Worm (Caenorhabditis elegans) whole organism, midembryonic: Measurements from ENCODE around the gene famh-136.

Source experiments
- T22C8.4 ChIP-seq: fragments of 200-800 bp; sonication (Bioruptor generic); IDR thresholded peaks from 2 replicates; pipeline ENCODE4 v1.3.6; 2022; ENCODE audit warnings: missing genetic modification characterization, missing compliant biosample characterization
- cog-1 ChIP-seq: sonication (generic microtip); optimal IDR thresholded peaks from 2 replicates; lab custom pipeline; 2016; ENCODE audit warnings: missing genetic modification characterization, missing compliant biosample characterization
- flt-1 ChIP-seq: fragments of 200-800 bp; sonication (Bioruptor generic); IDR thresholded peaks from 2 replicates; pipeline ENCODE4 v1.3.6; 2022; ENCODE audit warnings: missing genetic modification characterization, missing compliant biosample characterization
- klf-2 ChIP-seq: fragments of 200-800 bp; sonication (Bioruptor generic); conservative IDR thresholded peaks from 2 replicates; pipeline ENCODE4 v1.3.6; 2022; ENCODE audit warnings: missing genetic modification reagents, missing genetic modification characterization, missing compliant biosample characterization
- med-1 ChIP-seq: sonication (generic microtip); optimal IDR thresholded peaks from 2 replicates; lab custom pipeline; 2017; ENCODE audit warnings: missing genetic modification characterization, mild to moderate bottlenecking, missing compliant biosample characterization, antibody characterized with exemption, missing genetic modification reagents; ENCODE audit not compliant: insufficient read depth
- ref-1 ChIP-seq: fragments of 200-800 bp; sonication (Bioruptor generic); conservative IDR thresholded peaks from 2 replicates; pipeline ENCODE4 v1.3.6; 2022; ENCODE audit warnings: missing genetic modification reagents, missing genetic modification characterization, missing compliant biosample characterization
- tab-1 ChIP-seq: fragments of 200-800 bp; sonication (Bioruptor generic); IDR thresholded peaks from 2 replicates; pipeline ENCODE4 v1.3.6; 2022; ENCODE audit warnings: missing genetic modification characterization, missing compliant biosample characterization
- ztf-23 ChIP-seq: fragments of 200-800 bp; sonication (Bioruptor generic); IDR thresholded peaks from 2 replicates; pipeline ENCODE4 v1.3.6; 2022; ENCODE audit warnings: missing genetic modification reagents, missing genetic modification characterization, missing compliant biosample characterization
- ztf-29 ChIP-seq: fragments of 200-800 bp; sonication (Bioruptor generic); IDR thresholded peaks from 2 replicates; pipeline ENCODE4 v1.3.6; 2022; ENCODE audit warnings: missing genetic modification reagents, missing genetic modification characterization, missing compliant biosample characterization

The famh-136 gene

ce11 chrIII:8934378-8934777 lies 46.8 kb downstream of the famh-136 start:
- TF ChIP-seq cog-1 (tag; lab: Kevin White, UChicago) (no peak), tab-1 (GFP tag; lab: Robert Waterston, UW) (no peak), ztf-29 (GFP tag; lab: Robert Waterston, UW) (no peak), T22C8.4 (GFP tag; lab: Robert Waterston, UW) (no peak), klf-2 (GFP tag; lab: Robert Waterston, UW) (no peak), flt-1 (GFP tag; lab: Robert Waterston, UW) (no peak)

ce11 chrIII:8937571-8937970 lies 50.0 kb downstream of the famh-136 start:
- peak; percentile 94 for TF ChIP-seq ztf-29 (GFP tag; lab: Robert Waterston, UW)
- TF ChIP-seq flt-1 (GFP tag; lab: Robert Waterston, UW): peak; percentile 96
- TF ChIP-seq T22C8.4 (GFP tag; lab: Robert Waterston, UW): peak; percentile 87
- TF ChIP-seq cog-1 (tag; lab: Kevin White, UChicago): peak; percentile 91
- TF ChIP-seq tab-1 (GFP tag; lab: Robert Waterston, UW): peak; percentile 93
- TF ChIP-seq klf-2 (GFP tag; lab: Robert Waterston, UW): peak; percentile 92
- TF ChIP-seq ztf-23: peak; percentile 95
- TF ChIP-seq med-1: peak; percentile 54
- peak; percentile 89 for TF ChIP-seq ref-1
